Worm (Caenorhabditis elegans): ENCODE data around the gene R05G6.9.
A peak's percentile ranks its signal among the peaks of the same experiment; 100 is the strongest.

R05G6.9 gene

ce11 chrIV:7530226-7531070, 14.4 kb upstream of the R05G6.9 start:
- TF ChIP-seq ztf-11 (tag; optimal IDR thresholded peaks at IDR 0.05) (no peak), sptf-1 (tag; optimal IDR thresholded peaks at IDR 0.05) (no peak), elt-3 (tag; optimal IDR thresholded peaks at IDR 0.05) (no peak), mls-2 (tag; optimal IDR thresholded peaks at IDR 0.05) (no peak), cnd-1 (tag; optimal IDR thresholded peaks at IDR 0.05) (no peak), lin-13 (tag; optimal IDR thresholded peaks at IDR 0.05) (no peak), lsy-2 (tag; optimal IDR thresholded peaks at IDR 0.05) (no peak), ceh-39 (tag; optimal IDR thresholded peaks at IDR 0.05) (no peak), pha-4 (tag; optimal IDR thresholded peaks at IDR 0.05) (no peak), unc-62 (GFP tag; optimal IDR thresholded peaks at IDR 0.05) (no peak), unc-120 (tag; optimal IDR thresholded peaks at IDR 0.05; ENCODE audit: poor library complexity, severe bottlenecking) (no peak), lin-32 (GFP tag; optimal IDR thresholded peaks at IDR 0.05) (no peak), tbx-8 (GFP tag; optimal IDR thresholded peaks at IDR 0.05) (no peak), ces-1 (GFP tag; optimal IDR thresholded peaks at IDR 0.05) (no peak), nhr-28 (tag; optimal IDR thresholded peaks at IDR 0.05) (no peak), drap-1 (GFP tag; optimal IDR thresholded peaks at IDR 0.05) (no peak), sem-2 (GFP tag; optimal IDR thresholded peaks at IDR 0.05) (no peak), ceh-43 (GFP tag; optimal IDR thresholded peaks at IDR 0.05) (no peak)

ce11 chrIV:7523744-7524143, 7.7 kb upstream of the R05G6.9 start:
- TF ChIP-seq flh-1 (GFP tag; optimal IDR thresholded peaks at IDR 0.05) (no peak), pha-4 (tag; optimal IDR thresholded peaks at IDR 0.05) (peak; percentile 51)

DNA sequence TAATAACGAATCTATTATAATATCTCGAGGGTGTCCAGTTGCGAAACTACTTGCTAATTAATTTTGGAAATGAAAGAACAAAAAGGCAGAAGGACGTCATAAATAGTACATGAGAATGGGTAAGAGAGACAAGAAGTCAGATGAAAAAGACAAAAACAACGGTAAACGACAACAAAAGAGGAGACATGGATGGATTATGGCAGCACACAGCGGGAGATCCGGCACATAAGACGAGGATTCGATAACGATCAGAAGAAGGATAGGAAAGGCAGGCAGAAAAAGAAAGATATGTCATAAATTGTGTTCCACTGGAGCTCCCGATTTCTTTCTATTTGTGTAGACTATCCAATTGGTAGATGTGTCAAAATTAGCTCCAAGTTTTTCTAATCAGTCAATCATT, 5.5 kb upstream of the R05G6.9 start:
- TF ChIP-seq elt-1 (tag; optimal IDR thresholded peaks at IDR 0.05; ENCODE audit: borderline replicate concordance, insufficient read depth) (peak; percentile 50), snpc-4 (tag; optimal IDR thresholded peaks at IDR 0.05) (no peak), nhr-28 (tag; optimal IDR thresholded peaks at IDR 0.05) (no peak), mls-2 (tag; optimal IDR thresholded peaks at IDR 0.05) (peak; percentile 43), mab-5 (tag; optimal IDR thresholded peaks at IDR 0.05) (no peak), bed-3 (GFP tag; optimal IDR thresholded peaks at IDR 0.05) (no peak), nhr-237 (tag; optimal IDR thresholded peaks at IDR 0.05) (no peak), ceh-83 (GFP tag; optimal IDR thresholded peaks at IDR 0.05) (no peak)

DNA sequence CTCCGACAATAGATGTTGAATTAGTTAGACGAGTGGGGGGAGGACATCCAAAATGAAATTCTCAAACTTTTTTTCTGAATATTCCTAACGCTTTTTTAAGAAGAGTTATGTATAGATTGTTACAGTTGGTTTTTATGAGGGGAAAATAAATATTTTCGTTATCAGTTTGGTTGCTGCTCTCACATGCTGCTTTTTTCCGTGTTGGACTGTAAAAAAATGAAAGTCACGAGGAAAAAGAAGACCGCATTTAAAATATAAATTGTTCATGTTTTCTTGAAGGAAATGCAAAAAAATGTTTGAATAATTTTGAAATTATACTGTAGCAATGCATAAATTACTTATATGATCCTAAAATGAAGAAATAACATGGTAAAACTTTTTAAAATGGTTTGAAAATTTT, 4.8 kb upstream of the R05G6.9 start:
- TF ChIP-seq sptf-1 (tag; optimal IDR thresholded peaks at IDR 0.05): no peak
- TF ChIP-seq nhr-12 (tag; optimal IDR thresholded peaks at IDR 0.05): no peak
- TF ChIP-seq pha-4 (tag; optimal IDR thresholded peaks at IDR 0.05): no peak
- TF ChIP-seq cnd-1 (tag; optimal IDR thresholded peaks at IDR 0.05): no peak
- TF ChIP-seq mab-5 (tag; optimal IDR thresholded peaks at IDR 0.05): no peak
- TF ChIP-seq lin-32 (GFP tag; optimal IDR thresholded peaks at IDR 0.05): no peak
- TF ChIP-seq nhr-28 (tag; optimal IDR thresholded peaks at IDR 0.05): no peak
- no peak for TF ChIP-seq lin-13 (tag; optimal IDR thresholded peaks at IDR 0.05)
- TF ChIP-seq lsy-2 (tag; optimal IDR thresholded peaks at IDR 0.05): no peak
- no peak for TF ChIP-seq ceh-83 (GFP tag; optimal IDR thresholded peaks at IDR 0.05)

- TF ChIP-seq unc-120 (tag; optimal IDR thresholded peaks at IDR 0.05; ENCODE audit: poor library complexity, severe bottlenecking) (no peak), lin-13 (tag; optimal IDR thresholded peaks at IDR 0.05) (no peak), ceh-39 (tag; optimal IDR thresholded peaks at IDR 0.05) (no peak), nhr-28 (tag; optimal IDR thresholded peaks at IDR 0.05) (no peak), ces-1 (GFP tag; optimal IDR thresholded peaks at IDR 0.05) (no peak), mep-1 (tag; optimal IDR thresholded peaks at IDR 0.05) (no peak), mab-5 (tag; optimal IDR thresholded peaks at IDR 0.05) (no peak), lin-32 (GFP tag; optimal IDR thresholded peaks at IDR 0.05) (no peak), unc-39 (tag; optimal IDR thresholded peaks at IDR 0.05) (no peak), sptf-1 (tag; optimal IDR thresholded peaks at IDR 0.05) (no peak), drap-1 (GFP tag; optimal IDR thresholded peaks at IDR 0.05) (no peak), hlh-1 (tag; optimal IDR thresholded peaks at IDR 0.05) (no peak), bed-3 (GFP tag; optimal IDR thresholded peaks at IDR 0.05) (no peak), blmp-1 (tag; optimal IDR thresholded peaks at IDR 0.05) (no peak)
Measured at ce11 chrIV:7520258-7520657, 4.2 kb upstream of the R05G6.9 start.
